Worm (Caenorhabditis elegans) whole organism, young adult: ENCODE data around the gene atx-2.

Experiments
- B0019.2 ChIP-seq: fragments of 200-800 bp; sonication (Bioruptor generic); conservative IDR thresholded peaks from 2 replicates; pipeline ENCODE4 v1.3.6; 2022; ENCODE audit warnings: missing genetic modification reagents, missing genetic modification characterization, missing compliant biosample characterization
- F37B4.10 ChIP-seq: fragments of 200-800 bp; sonication (Bioruptor generic); IDR thresholded peaks from 2 replicates; pipeline ENCODE4 v1.3.6; 2022; ENCODE audit warnings: missing genetic modification characterization, missing compliant biosample characterization
- ama-1 ChIP-seq, 3 experiments: fragments of 150-350 bp in 1 of 3; sonication (generic microtip) in 2 of 3; optimal IDR thresholded peaks; 2 replicates each; lab custom pipeline; 2014 to 2018; ENCODE audit warnings: missing biosample characterization in 2 of 3, missing genetic modification characterization in 2 of 3, missing genetic modification reagents in 2 of 3
- lin-35 ChIP-seq, 3 experiments: fragments of 150-350 bp in 2 of 3; sonication (generic microtip) in 1 of 3; optimal IDR thresholded peaks; 2 replicates each; lab custom pipeline; 2014 to 2018; ENCODE audit warnings: missing biosample characterization in 3 of 3, missing genetic modification characterization in 3 of 3, missing genetic modification reagents in 3 of 3

- TF ChIP-seq ama-1 (optimal IDR thresholded peaks at IDR 0.05; lab: Kevin White, UChicago) (no peak), ama-1 (GFP tag; optimal IDR thresholded peaks at IDR 0.05; lab: Kevin White, UChicago) (no peak), F37B4.10 (GFP tag; lab: Robert Waterston, UW) (no peak), lin-35 (GFP tag; optimal IDR thresholded peaks at IDR 0.05; lab: Kevin White, UChicago) (no peak), B0019.2 (GFP tag; lab: Robert Waterston, UW) (no peak)
Measured at ce11 chrIII:10481988-10482387, 20.8 kb downstream of the atx-2 start, which contains the start of gene D2045.8.
